Worm (Caenorhabditis elegans): ENCODE data around the gene Y41E3.7.

The Y41E3.7 gene

DNA sequence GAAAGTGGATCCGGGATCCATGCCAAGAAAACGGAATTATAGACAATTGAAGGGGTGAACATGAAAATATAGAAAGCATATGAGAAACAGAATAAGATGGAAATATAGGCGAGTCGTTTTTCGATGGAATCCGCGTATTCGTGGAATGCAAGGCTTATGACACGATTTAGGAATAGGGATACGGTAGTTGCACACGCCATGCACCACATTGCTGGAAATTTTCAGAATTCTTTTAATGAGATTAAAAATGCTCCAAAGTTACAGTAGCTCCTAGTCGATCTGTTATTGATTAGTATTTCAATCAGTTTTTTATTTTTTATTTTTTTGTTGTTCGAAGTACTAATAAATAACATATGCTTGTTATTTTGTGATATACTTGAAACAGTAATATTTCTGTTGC lies 37.2 kb downstream of the Y41E3.7 start:
- TF ChIP-seq lin-13 (tag; optimal IDR thresholded peaks at IDR 0.05) = no peak

DNA sequence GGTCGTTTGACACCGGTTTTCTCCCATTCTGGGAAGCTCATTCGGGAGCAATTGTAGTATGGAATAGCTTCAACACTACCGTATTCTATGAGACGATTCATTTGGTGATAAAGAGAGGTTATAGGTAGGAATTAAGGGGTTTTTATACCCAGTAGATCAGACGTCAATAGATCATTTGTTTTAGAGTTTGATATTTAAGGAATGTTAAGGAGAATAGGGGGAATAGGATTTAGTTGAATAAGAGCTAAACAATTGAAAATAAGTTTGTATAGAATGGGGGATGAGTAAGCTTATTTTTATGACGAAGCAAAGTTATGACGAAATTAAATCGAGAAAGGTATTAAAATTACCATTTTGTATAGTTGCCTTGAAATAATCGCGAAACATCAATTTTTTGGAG lies 39.4 kb downstream of the Y41E3.7 start, which contains the start of gene srt-47:
Gene srt-47 (minus strand): TSS at position 101 of the 400 bp plus-strand sequence.
- TF ChIP-seq sptf-1 (tag; optimal IDR thresholded peaks at IDR 0.05) (no peak), pha-4 (tag; optimal IDR thresholded peaks at IDR 0.05) (no peak), lsy-2 (tag; optimal IDR thresholded peaks at IDR 0.05) (no peak), nhr-237 (tag; optimal IDR thresholded peaks at IDR 0.05) (no peak), tbx-8 (GFP tag; optimal IDR thresholded peaks at IDR 0.05) (no peak), unc-120 (tag; optimal IDR thresholded peaks at IDR 0.05; ENCODE audit: poor library complexity, severe bottlenecking) (no peak), blmp-1 (tag; optimal IDR thresholded peaks at IDR 0.05) (no peak), ztf-11 (tag; optimal IDR thresholded peaks at IDR 0.05) (no peak), nhr-12 (tag; optimal IDR thresholded peaks at IDR 0.05) (no peak)

DNA sequence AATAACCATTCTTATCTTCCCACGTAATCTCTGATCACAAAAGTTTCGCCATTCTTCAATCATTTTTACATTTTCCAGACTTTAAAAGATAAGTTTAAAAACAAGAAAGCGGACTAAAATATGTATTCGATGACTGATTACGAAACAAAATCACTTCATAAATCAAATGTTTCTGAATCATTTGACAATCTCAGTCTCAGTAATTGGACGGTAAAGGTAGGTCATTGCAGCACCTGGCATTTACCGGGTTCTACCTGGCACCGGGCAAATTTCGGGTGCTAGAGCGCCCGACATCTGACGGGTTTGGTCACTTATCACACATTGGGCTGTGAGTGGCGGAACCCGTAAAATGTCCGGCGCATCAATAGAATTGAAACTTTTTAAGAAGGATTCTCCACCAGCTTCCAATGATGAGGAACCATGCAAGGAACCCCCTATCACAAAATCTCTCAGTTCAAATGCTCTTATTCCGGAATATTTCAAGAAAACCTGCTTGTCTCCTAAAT lies 42.3 kb downstream of the Y41E3.7 start, which contains the start of gene Y41E3.19:
Gene Y41E3.19 (plus strand): TSS at position 51 of the 506 bp plus-strand sequence.
- TF ChIP-seq sptf-1 (tag; optimal IDR thresholded peaks at IDR 0.05) = no peak
- TF ChIP-seq unc-62 (GFP tag; optimal IDR thresholded peaks at IDR 0.05) = no peak
- TF ChIP-seq mab-5 (tag; optimal IDR thresholded peaks at IDR 0.05) = no peak
- no peak for TF ChIP-seq ztf-11 (tag; optimal IDR thresholded peaks at IDR 0.05)
- TF ChIP-seq lin-13 (tag; optimal IDR thresholded peaks at IDR 0.05) = no peak
- no peak for TF ChIP-seq lin-32 (GFP tag; optimal IDR thresholded peaks at IDR 0.05)
- TF ChIP-seq elt-3 (tag; optimal IDR thresholded peaks at IDR 0.05) = no peak
- no peak for TF ChIP-seq bed-3 (GFP tag; optimal IDR thresholded peaks at IDR 0.05)
- TF ChIP-seq tbx-8 (GFP tag; optimal IDR thresholded peaks at IDR 0.05) = no peak
- no peak for TF ChIP-seq ham-2 (GFP tag; optimal IDR thresholded peaks at IDR 0.05)
- no peak for TF ChIP-seq zip-8 (tag; optimal IDR thresholded peaks at IDR 0.05)
- TF ChIP-seq cnd-1 (tag; optimal IDR thresholded peaks at IDR 0.05) = no peak
- TF ChIP-seq M03D4.4 (tag; optimal IDR thresholded peaks at IDR 0.05) = no peak
- no peak for TF ChIP-seq ceh-39 (tag; optimal IDR thresholded peaks at IDR 0.05)
- TF ChIP-seq drap-1 (GFP tag; optimal IDR thresholded peaks at IDR 0.05) = no peak
- TF ChIP-seq snpc-4 (tag; optimal IDR thresholded peaks at IDR 0.05) = no peak
- no peak for TF ChIP-seq pha-4 (tag; optimal IDR thresholded peaks at IDR 0.05)
- no peak for TF ChIP-seq ces-1 (GFP tag; optimal IDR thresholded peaks at IDR 0.05)

DNA sequence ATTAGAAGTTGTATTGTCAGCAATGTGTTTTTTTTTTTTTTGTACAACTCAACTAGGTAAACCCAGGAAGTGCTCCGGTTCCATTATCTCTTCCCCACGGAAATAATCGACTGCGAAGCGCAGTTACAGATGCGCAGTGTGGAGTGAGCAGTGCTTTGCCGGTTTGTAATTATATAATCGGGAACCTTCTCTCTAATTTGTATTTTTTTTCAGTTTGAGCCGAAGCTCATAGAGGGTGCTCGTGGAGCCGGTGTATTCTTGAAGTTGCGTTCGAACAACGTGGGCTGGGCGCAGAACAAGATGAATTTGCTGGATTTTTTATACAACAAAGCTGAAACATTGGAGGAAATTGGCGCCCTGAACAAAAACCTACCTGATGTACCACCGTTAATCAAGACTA lies 44.2 kb downstream of the Y41E3.7 start, which contains the start of gene Y41E3.13:
Gene Y41E3.13 (plus strand): TSS at position 301 of the 400 bp plus-strand sequence.
- no peak for TF ChIP-seq mls-2 (tag; optimal IDR thresholded peaks at IDR 0.05)
- no peak for TF ChIP-seq unc-39 (tag; optimal IDR thresholded peaks at IDR 0.05)
- TF ChIP-seq blmp-1 (tag; optimal IDR thresholded peaks at IDR 0.05) = no peak
- TF ChIP-seq mab-5 (tag; optimal IDR thresholded peaks at IDR 0.05) = no peak
- no peak for TF ChIP-seq flh-1 (GFP tag; optimal IDR thresholded peaks at IDR 0.05)
- TF ChIP-seq sptf-1 (tag; optimal IDR thresholded peaks at IDR 0.05) = no peak
- TF ChIP-seq nhr-2 (tag; optimal IDR thresholded peaks at IDR 0.05) = no peak
- TF ChIP-seq ham-2 (GFP tag; optimal IDR thresholded peaks at IDR 0.05) = no peak
- TF ChIP-seq zip-8 (tag; optimal IDR thresholded peaks at IDR 0.05) = no peak
- no peak for TF ChIP-seq elt-1 (tag; optimal IDR thresholded peaks at IDR 0.05; ENCODE audit: borderline replicate concordance, insufficient read depth)
- TF ChIP-seq sem-2 (GFP tag; optimal IDR thresholded peaks at IDR 0.05) = no peak
- TF ChIP-seq ztf-11 (tag; optimal IDR thresholded peaks at IDR 0.05) = no peak
- no peak for TF ChIP-seq tbx-8 (GFP tag; optimal IDR thresholded peaks at IDR 0.05)
- no peak for TF ChIP-seq lsy-2 (tag; optimal IDR thresholded peaks at IDR 0.05)
- TF ChIP-seq bed-3 (GFP tag; optimal IDR thresholded peaks at IDR 0.05) = no peak
- TF ChIP-seq drap-1 (GFP tag; optimal IDR thresholded peaks at IDR 0.05) = no peak
- TF ChIP-seq mep-1 (tag; optimal IDR thresholded peaks at IDR 0.05) = no peak
- TF ChIP-seq nhr-12 (tag; optimal IDR thresholded peaks at IDR 0.05) = no peak
- TF ChIP-seq M03D4.4 (tag; optimal IDR thresholded peaks at IDR 0.05) = no peak

DNA sequence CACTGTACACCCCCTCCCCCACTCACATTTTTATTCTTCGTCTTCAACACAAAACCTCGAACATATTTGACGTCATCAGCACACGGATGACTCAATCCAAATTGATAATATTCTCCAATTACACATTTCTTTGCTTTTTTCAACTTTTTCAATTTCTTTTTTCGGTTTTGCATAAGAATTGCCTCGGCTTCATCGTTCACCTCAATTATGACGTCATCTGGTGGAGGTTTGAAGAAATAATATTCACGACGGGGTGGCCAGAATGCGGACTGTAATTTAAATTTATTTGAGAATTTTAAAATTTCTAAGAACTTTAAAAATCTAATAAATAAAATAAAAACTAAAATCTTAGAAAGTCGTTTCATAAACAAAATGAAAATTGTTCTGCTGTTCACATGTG lies 50.0 kb downstream of the Y41E3.7 start:
- TF ChIP-seq M03D4.4 (tag; optimal IDR thresholded peaks at IDR 0.05) = no peak
- TF ChIP-seq zip-8 (tag; optimal IDR thresholded peaks at IDR 0.05) = peak; percentile 91

DNA sequence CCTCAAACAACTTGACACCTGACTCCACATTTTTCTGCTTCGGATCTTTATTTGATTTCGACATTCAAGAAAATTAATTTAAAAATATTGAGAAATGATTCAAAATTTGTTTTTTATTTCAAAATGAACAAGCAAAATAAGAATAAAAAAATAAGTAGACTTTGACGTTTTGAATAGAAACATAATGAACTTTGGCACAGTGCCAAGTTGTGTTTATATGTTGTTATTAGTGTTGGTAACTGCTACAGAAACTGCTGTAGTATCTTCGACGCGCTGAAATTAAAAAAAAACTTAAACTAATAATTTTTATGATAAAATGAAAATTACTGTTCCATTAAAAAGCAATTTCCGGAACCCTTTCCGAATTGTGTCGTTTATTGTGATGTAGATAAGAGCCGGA lies 51.8 kb downstream of the Y41E3.7 start, which contains the start of gene Y41E3.18:
Gene Y41E3.18 (minus strand): TSS at position 101 of the 400 bp plus-strand sequence.
- no peak for TF ChIP-seq lin-13 (tag; optimal IDR thresholded peaks at IDR 0.05)
- no peak for TF ChIP-seq sem-2 (GFP tag; optimal IDR thresholded peaks at IDR 0.05)
- no peak for TF ChIP-seq lsy-2 (tag; optimal IDR thresholded peaks at IDR 0.05)
- TF ChIP-seq elt-1 (tag; optimal IDR thresholded peaks at IDR 0.05; ENCODE audit: borderline replicate concordance, insufficient read depth) = no peak
- no peak for TF ChIP-seq mab-5 (tag; optimal IDR thresholded peaks at IDR 0.05)
- no peak for TF ChIP-seq bed-3 (GFP tag; optimal IDR thresholded peaks at IDR 0.05)
- TF ChIP-seq hlh-1 (tag; optimal IDR thresholded peaks at IDR 0.05) = no peak
- no peak for TF ChIP-seq ceh-43 (GFP tag; optimal IDR thresholded peaks at IDR 0.05)
- no peak for TF ChIP-seq flh-1 (GFP tag; optimal IDR thresholded peaks at IDR 0.05)
- TF ChIP-seq zip-8 (tag; optimal IDR thresholded peaks at IDR 0.05) = no peak
- TF ChIP-seq lin-32 (GFP tag; optimal IDR thresholded peaks at IDR 0.05) = no peak
- no peak for TF ChIP-seq nhr-28 (tag; optimal IDR thresholded peaks at IDR 0.05)
